Worm (Caenorhabditis elegans) whole organism, L4 larva: ENCODE data around the gene F40G12.6.
A peak's percentile ranks its signal among the peaks of the same experiment; 100 is the strongest.
"Not testable (repeated sequence)": the region's sequence is repeated elsewhere in the genome, so short reads cannot be mapped to it uniquely, and the experiment has no call there.

Experiments
- F10B5.3 ChIP-seq: sonication (generic microtip); optimal IDR thresholded peaks from 2 replicates; lab custom pipeline; 2016; ENCODE audit warnings: mild to moderate bottlenecking, missing genetic modification characterization, missing compliant biosample characterization
- F44E2.7 ChIP-seq: fragments of 200-800 bp; sonication (Bioruptor generic); IDR thresholded peaks from 2 replicates; pipeline ENCODE4 v2.1.2; 2022; ENCODE audit warnings: missing genetic modification characterization, missing compliant biosample characterization
- T20F7.1 ChIP-seq: fragments of 200-800 bp; sonication (Bioruptor generic); optimal IDR thresholded peaks from 2 replicates; lab custom pipeline; 2018; ENCODE audit warnings: mild to moderate bottlenecking, missing genetic modification characterization, missing compliant biosample characterization
- Y5F2A.4 ChIP-seq: fragments of 200-800 bp; sonication (Bioruptor generic); optimal IDR thresholded peaks from 2 replicates; lab custom pipeline; 2018; ENCODE audit warnings: mild to moderate bottlenecking, missing genetic modification characterization, missing compliant biosample characterization
- attf-4 ChIP-seq: sonication (generic microtip); optimal IDR thresholded peaks from 3 replicates; lab custom pipeline; 2017; ENCODE audit warnings: missing biosample characterization, missing genetic modification characterization
- ceh-28 ChIP-seq: fragments of 150-350 bp; optimal IDR thresholded peaks from 2 replicates; lab custom pipeline; 2014; ENCODE audit warnings: missing biosample characterization, missing genetic modification reagents, missing genetic modification characterization
- ceh-32 ChIP-seq: sonication (generic microtip); optimal IDR thresholded peaks from 2 replicates; lab custom pipeline; 2016; ENCODE audit warnings: mild to moderate bottlenecking, missing genetic modification characterization, missing compliant biosample characterization; ENCODE audit not compliant: poor library complexity
- ces-1 ChIP-seq: fragments of 150-350 bp; sonication (generic microtip); optimal IDR thresholded peaks from 4 replicates; lab custom pipeline; 2014; ENCODE audit warnings: missing biosample characterization, missing genetic modification reagents, missing genetic modification characterization
- daf-12 ChIP-seq: fragments of 150-350 bp; optimal IDR thresholded peaks from 2 replicates; lab custom pipeline; 2014; ENCODE audit warnings: missing biosample characterization, missing genetic modification reagents, missing genetic modification characterization
- daf-19 ChIP-seq: fragments of 200-800 bp; sonication (Bioruptor generic); conservative IDR thresholded peaks from 2 replicates; pipeline ENCODE4 v1.3.6; 2022; ENCODE audit warnings: missing genetic modification characterization, missing compliant biosample characterization
- dmd-8 ChIP-seq: fragments of 200-800 bp; sonication (Bioruptor generic); IDR thresholded peaks from 2 replicates; pipeline ENCODE4 v1.3.6; 2022; ENCODE audit warnings: missing genetic modification characterization, missing compliant biosample characterization
- dmd-9 ChIP-seq: fragments of 200-800 bp; sonication (Bioruptor generic); IDR thresholded peaks from 2 replicates; pipeline ENCODE4 v1.3.6; 2022; ENCODE audit warnings: missing genetic modification reagents, missing genetic modification characterization, missing compliant biosample characterization
- dpl-1 ChIP-seq: fragments of 150-350 bp; optimal IDR thresholded peaks from 2 replicates; lab custom pipeline; 2014; ENCODE audit warnings: missing biosample characterization, missing genetic modification reagents, missing genetic modification characterization
- gei-8 ChIP-seq: fragments of 200-800 bp; sonication (Bioruptor generic); optimal IDR thresholded peaks from 2 replicates; lab custom pipeline; 2018; ENCODE audit warnings: mild to moderate bottlenecking, missing genetic modification characterization, missing compliant biosample characterization
- hlh-11 ChIP-seq: fragments of 200-800 bp; sonication (Bioruptor generic); optimal IDR thresholded peaks from 2 replicates; lab custom pipeline; 2018; ENCODE audit warnings: mild to moderate bottlenecking, missing genetic modification characterization, missing compliant biosample characterization
- hmg-1.1 ChIP-seq: fragments of 200-800 bp; sonication (Bioruptor generic); IDR thresholded peaks from 2 replicates; pipeline ENCODE4 v1.3.6; 2022; ENCODE audit warnings: missing genetic modification reagents, missing genetic modification characterization, missing compliant biosample characterization
- jun-1 ChIP-seq: fragments of 150-350 bp; optimal IDR thresholded peaks from 2 replicates; lab custom pipeline; 2014; ENCODE audit warnings: missing biosample characterization, missing genetic modification reagents, missing genetic modification characterization
- lim-7 ChIP-seq: fragments of 200-800 bp; sonication (Bioruptor generic); IDR thresholded peaks from 2 replicates; pipeline ENCODE4 v1.3.6; 2022; ENCODE audit warnings: missing genetic modification characterization, missing compliant biosample characterization
- lin-15B ChIP-seq: fragments of 150-350 bp; sonication (generic microtip); optimal IDR thresholded peaks from 3 replicates; lab custom pipeline; 2014; ENCODE audit warnings: missing biosample characterization, missing genetic modification characterization
- lin-38 ChIP-seq: fragments of 200-800 bp; sonication (Bioruptor generic); IDR thresholded peaks from 2 replicates; pipeline ENCODE4 v1.3.6; 2022; ENCODE audit warnings: missing genetic modification reagents, missing genetic modification characterization, missing compliant biosample characterization
- lsy-2 ChIP-seq, 2 experiments: fragments of 150-350 bp in 1 of 2; sonication (generic microtip) in 1 of 2; optimal IDR thresholded peaks; 2 replicates each; lab custom pipeline; 2014 to 2017; ENCODE audit warnings: missing biosample characterization in 2 of 2, missing genetic modification characterization in 2 of 2
- mep-1 ChIP-seq: fragments of 150-350 bp; sonication (generic microtip); optimal IDR thresholded peaks from 3 replicates; lab custom pipeline; 2014; ENCODE audit warnings: missing biosample characterization, missing genetic modification characterization
- nhr-111 ChIP-seq: fragments of 200-800 bp; sonication (Bioruptor generic); optimal IDR thresholded peaks from 2 replicates; lab custom pipeline; 2018; ENCODE audit warnings: mild to moderate bottlenecking, missing genetic modification characterization, missing compliant biosample characterization
- nhr-25 ChIP-seq: sonication (generic microtip); optimal IDR thresholded peaks from 2 replicates; lab custom pipeline; 2017; ENCODE audit warnings: missing genetic modification characterization, mild to moderate bottlenecking, missing compliant biosample characterization, antibody characterized with exemption, moderate library complexity, borderline replicate concordance; ENCODE audit not compliant: insufficient read depth
- nhr-41 ChIP-seq: fragments of 200-800 bp; sonication (Bioruptor generic); IDR thresholded peaks from 2 replicates; pipeline ENCODE4 v1.3.6; 2022; ENCODE audit warnings: missing genetic modification reagents, missing genetic modification characterization, missing compliant biosample characterization
- nhr-6 ChIP-seq: fragments of 150-350 bp; optimal IDR thresholded peaks from 2 replicates; lab custom pipeline; 2014; ENCODE audit warnings: missing biosample characterization, missing genetic modification characterization
- nhr-76 ChIP-seq: fragments of 150-350 bp; optimal IDR thresholded peaks from 2 replicates; lab custom pipeline; 2014; ENCODE audit warnings: missing biosample characterization, missing genetic modification characterization
- pqm-1 ChIP-seq: sonication (generic microtip); optimal IDR thresholded peaks from 2 replicates; lab custom pipeline; 2017; ENCODE audit warnings: missing biosample characterization, missing genetic modification characterization
- rbr-2 ChIP-seq: sonication (generic microtip); optimal IDR thresholded peaks from 2 replicates; lab custom pipeline; 2016; ENCODE audit warnings: missing genotype, missing genetic modification characterization, missing compliant biosample characterization
- saeg-2 ChIP-seq: fragments of 200-800 bp; sonication (Bioruptor generic); IDR thresholded peaks from 2 replicates; pipeline ENCODE4 v1.3.6; 2022; ENCODE audit warnings: missing genetic modification reagents, missing genetic modification characterization, missing compliant biosample characterization
- skn-1 ChIP-seq: fragments of 150-350 bp; optimal IDR thresholded peaks from 2 replicates; lab custom pipeline; 2014; ENCODE audit warnings: missing biosample characterization, missing genetic modification characterization
- snpc-1.2 ChIP-seq: fragments of 200-800 bp; sonication (Bioruptor generic); IDR thresholded peaks from 2 replicates; pipeline ENCODE4 v1.3.6; 2022; ENCODE audit warnings: missing genetic modification reagents, missing genetic modification characterization, missing compliant biosample characterization
- snpc-4 ChIP-seq: fragments of 150-350 bp; optimal IDR thresholded peaks from 2 replicates; lab custom pipeline; 2014; ENCODE audit warnings: missing biosample characterization, missing genetic modification characterization
- spr-1 ChIP-seq: sonication (generic microtip); optimal IDR thresholded peaks from 2 replicates; lab custom pipeline; 2016; ENCODE audit warnings: mild to moderate bottlenecking, missing genetic modification characterization, missing compliant biosample characterization
- tag-97 ChIP-seq: fragments of 200-800 bp; sonication (Bioruptor generic); IDR thresholded peaks from 2 replicates; pipeline ENCODE4 v1.3.6; 2022; ENCODE audit warnings: missing genetic modification characterization, missing compliant biosample characterization
- tra-1 ChIP-seq: fragments of 200-800 bp; sonication (Bioruptor generic); IDR thresholded peaks from 2 replicates; pipeline ENCODE4 v1.3.6; 2022; ENCODE audit warnings: missing genetic modification reagents, missing genetic modification characterization, missing compliant biosample characterization
- unc-39 ChIP-seq: sonication (generic microtip); optimal IDR thresholded peaks from 2 replicates; lab custom pipeline; 2017; ENCODE audit warnings: missing biosample characterization, missing genetic modification characterization
- unc-62 ChIP-seq, 3 experiments: fragments of 150-350 bp in 1 of 3; sonication (generic microtip); optimal IDR thresholded peaks in 2 of 3; peaks in 1 of 3; 1 replicate in 1 of 3; 2 replicates in 2 of 3; lab custom pipeline; 2014 to 2017; ENCODE audit warnings: missing biosample characterization in 3 of 3, missing genetic modification characterization in 3 of 3, missing genetic modification reagents in 3 of 3, missing genotype in 1 of 3
- zfp-3 ChIP-seq: fragments of 200-800 bp; sonication (Bioruptor generic); conservative IDR thresholded peaks from 2 replicates; pipeline ENCODE4 v1.3.6; 2022; ENCODE audit warnings: missing genetic modification reagents, missing genetic modification characterization, missing compliant biosample characterization
- ztf-11 ChIP-seq: fragments of 150-350 bp; optimal IDR thresholded peaks from 2 replicates; lab custom pipeline; 2014; ENCODE audit warnings: missing biosample characterization, missing genetic modification characterization

Gene F40G12.6

ce11 chrV:14308164-14308563 lies 35.2 kb upstream of the F40G12.6 start, which contains the start of gene spig-5:
spig-5 (plus strand) TSS chrV:14308464.
- not testable (repeated sequence) for TF ChIP-seq tra-1 (GFP tag; lab: Robert Waterston, UW); unc-39 (tag; lab: Kevin White, UChicago); lim-7 (GFP tag; lab: Robert Waterston, UW)

DNA sequence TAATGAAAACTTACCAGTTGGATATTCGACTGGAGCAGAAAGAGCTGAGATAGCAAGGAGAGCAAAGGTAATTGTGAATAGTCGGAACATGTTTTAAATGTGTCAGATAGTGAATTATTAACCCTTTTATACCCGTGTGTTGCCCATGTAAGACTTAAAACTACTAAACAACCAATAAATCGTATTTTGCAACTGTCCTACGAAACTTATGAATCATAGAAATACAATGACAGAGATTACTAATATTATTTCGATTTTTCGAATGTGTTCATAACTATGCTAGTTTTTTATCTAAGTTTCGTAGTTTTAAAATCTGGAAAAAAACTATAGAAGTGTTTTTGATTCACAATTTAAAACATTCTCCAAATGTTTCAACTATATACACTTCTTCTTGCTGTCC lies 33.9 kb upstream of the F40G12.6 start, which contains the start of gene spig-4:
TSS of gene spig-4 (minus strand) at position 101 of the 400 bp plus-strand sequence.
- not testable (repeated sequence) for TF ChIP-seq zfp-3 (GFP tag; lab: Robert Waterston, UW); attf-4 (tag; lab: Kevin White, UChicago); dmd-8 (GFP tag; lab: Robert Waterston, UW)

- peak; percentile 41 for TF ChIP-seq pqm-1 (tag; lab: Kevin White, UChicago)
- TF ChIP-seq ceh-32 (tag; lab: Kevin White, UChicago) = no peak
- TF ChIP-seq daf-19 (GFP tag; lab: Robert Waterston, UW) = no peak
- no peak for TF ChIP-seq lin-15B
- TF ChIP-seq unc-39 (tag; lab: Kevin White, UChicago) = no peak
- no peak for TF ChIP-seq F44E2.7
- no peak for TF ChIP-seq T20F7.1 (GFP tag; lab: Kevin White, UChicago)
- no peak for TF ChIP-seq nhr-25 (tag; lab: Kevin White, UChicago)
Observed at ce11 chrV:14301076-14301475, 28.2 kb upstream of the F40G12.6 start, which contains the start of gene F14D7.6. F14D7.6 (plus strand) TSS chrV:14301413.

ce11 chrV:14299569-14300064 lies 26.7 kb upstream of the F40G12.6 start, which contains the start of the genes spig-3 and F14D7.12:
spig-3 (minus strand) TSS chrV:14299669.
F14D7.12 (plus strand) TSS chrV:14300014.
- TF ChIP-seq dpl-1 (GFP tag; lab: Kevin White, UChicago) (no peak), unc-62 (GFP tag; optimal IDR thresholded peaks at IDR 0.05 in 1 of 2; lab: Kevin White, UChicago) (no peak), unc-62 (tag; optimal IDR thresholded peaks at IDR 0.05; lab: Kevin White, UChicago) (no peak), ceh-28 (tag; lab: Kevin White, UChicago) (no peak), gei-8 (GFP tag; lab: Kevin White, UChicago) (no peak), nhr-41 (GFP tag; lab: Robert Waterston, UW) (no peak), skn-1 (tag; lab: Kevin White, UChicago) (no peak), saeg-2 (GFP tag; lab: Robert Waterston, UW) (no peak), rbr-2 (tag; lab: Kevin White, UChicago) (no peak), tra-1 (GFP tag; lab: Robert Waterston, UW) (no peak), snpc-4 (tag; lab: Kevin White, UChicago) (no peak), hmg-1.1 (GFP tag; lab: Robert Waterston, UW) (no peak), ztf-11 (tag; lab: Kevin White, UChicago) (no peak)
- TF ChIP-seq, all 104 proteins: peak for 0

- TF ChIP-seq nhr-6 (tag; lab: Kevin White, UChicago) (no peak), snpc-4 (tag; lab: Kevin White, UChicago) (no peak), spr-1 (no peak), zfp-3 (GFP tag; lab: Robert Waterston, UW) (no peak), mep-1 (tag; lab: Kevin White, UChicago) (no peak), jun-1 (no peak), daf-12 (tag; lab: Kevin White, UChicago) (no peak), dmd-9 (GFP tag; lab: Robert Waterston, UW) (no peak), lsy-2 (tag; optimal IDR thresholded peaks at IDR 0.05; lab: Kevin White, UChicago) (no peak), nhr-76 (tag; lab: Kevin White, UChicago) (no peak), nhr-111 (GFP tag; lab: Kevin White, UChicago) (no peak), tag-97 (GFP tag; lab: Robert Waterston, UW) (no peak), ces-1 (GFP tag; lab: Kevin White, UChicago) (no peak), lin-38 (GFP tag; lab: Robert Waterston, UW) (no peak), Y5F2A.4 (GFP tag; lab: Kevin White, UChicago) (no peak), snpc-1.2 (GFP tag; lab: Robert Waterston, UW) (no peak), hlh-11 (tag; lab: Kevin White, UChicago) (no peak), F10B5.3 (tag; lab: Kevin White, UChicago) (no peak), daf-19 (GFP tag; lab: Robert Waterston, UW) (no peak)
- TF ChIP-seq, all 104 proteins: peak for 0
Observed at ce11 chrV:14296499-14296898, 23.6 kb upstream of the F40G12.6 start, which contains the start of gene F14D7.3. F14D7.3 (plus strand) TSS chrV:14296799.
